Worm (Caenorhabditis elegans) whole organism, early embryonic: Measurements from ENCODE around the gene aqp-7.

ENCODE experiments used
- B0310.2 ChIP-seq: sonication (generic microtip); optimal IDR thresholded peaks from 2 replicates; lab custom pipeline; 2016; ENCODE audit warnings: mild to moderate bottlenecking, missing genetic modification characterization, missing compliant biosample characterization
- F13C5.2 ChIP-seq: sonication (generic microtip); optimal IDR thresholded peaks from 2 replicates; lab custom pipeline; 2017; ENCODE audit warnings: mild to moderate bottlenecking, missing genetic modification characterization, inconsistent platforms, missing compliant biosample characterization
- aly-1 ChIP-seq: sonication (generic microtip); optimal IDR thresholded peaks from 2 replicates; lab custom pipeline; 2016; ENCODE audit warnings: missing genetic modification characterization, missing compliant biosample characterization
- ama-1 ChIP-seq: fragments of 150-350 bp; optimal IDR thresholded peaks from 2 replicates; lab custom pipeline; 2014
- ceh-13 ChIP-seq: fragments of 200-800 bp; sonication (Bioruptor generic); optimal IDR thresholded peaks from 2 replicates; lab custom pipeline; 2018; ENCODE audit warnings: mild to moderate bottlenecking, missing genetic modification characterization, missing compliant biosample characterization
- ceh-36 ChIP-seq: sonication (generic microtip); optimal IDR thresholded peaks from 2 replicates; lab custom pipeline; 2016; ENCODE audit warnings: missing genetic modification characterization, inconsistent platforms, missing compliant biosample characterization
- ets-7 ChIP-seq: sonication (generic microtip); optimal IDR thresholded peaks from 2 replicates; lab custom pipeline; 2016; ENCODE audit warnings: missing genotype, missing genetic modification characterization, missing compliant biosample characterization
- flt-1 ChIP-seq: fragments of 200-800 bp; sonication (Bioruptor generic); IDR thresholded peaks from 2 replicates; pipeline ENCODE4 v1.3.6; 2022; ENCODE audit warnings: missing genetic modification characterization, missing compliant biosample characterization
- hmbx-1 ChIP-seq: sonication (generic microtip); optimal IDR thresholded peaks from 2 replicates; lab custom pipeline; 2016; ENCODE audit warnings: mild to moderate bottlenecking, missing genetic modification characterization, missing compliant biosample characterization
- hmg-4 ChIP-seq: fragments of 200-800 bp; sonication (Bioruptor generic); optimal IDR thresholded peaks from 2 replicates; lab custom pipeline; 2018; ENCODE audit warnings: mild to moderate bottlenecking, missing genetic modification characterization, missing compliant biosample characterization
- hnd-1 ChIP-seq: sonication (generic microtip); optimal IDR thresholded peaks from 2 replicates; lab custom pipeline; 2016; ENCODE audit warnings: missing genetic modification characterization, missing compliant biosample characterization
- pes-1 ChIP-seq: fragments of 200-800 bp; sonication (Bioruptor generic); IDR thresholded peaks from 2 replicates; pipeline ENCODE4 v1.3.6; 2022; ENCODE audit warnings: missing genetic modification reagents, missing genetic modification characterization, missing compliant biosample characterization
- scrt-1 ChIP-seq: fragments of 200-800 bp; sonication (Bioruptor generic); IDR thresholded peaks from 2 replicates; pipeline ENCODE4 v1.3.6; 2022; ENCODE audit warnings: missing genetic modification characterization, missing compliant biosample characterization
- sea-1 ChIP-seq: fragments of 200-800 bp; sonication (Bioruptor generic); conservative IDR thresholded peaks from 2 replicates; pipeline ENCODE4 v1.3.6; 2022; ENCODE audit warnings: missing genetic modification characterization, missing compliant biosample characterization
- tbx-11 ChIP-seq: fragments of 200-800 bp; sonication (Bioruptor generic); IDR thresholded peaks from 2 replicates; pipeline ENCODE4 v1.3.6; 2022; ENCODE audit warnings: missing genetic modification characterization, missing compliant biosample characterization
- tbx-37 ChIP-seq: fragments of 200-800 bp; sonication (Bioruptor generic); conservative IDR thresholded peaks from 2 replicates; pipeline ENCODE4 v1.3.6; 2022; ENCODE audit warnings: missing genetic modification reagents, missing genetic modification characterization, missing compliant biosample characterization
- tra-4 ChIP-seq: sonication (generic microtip); optimal IDR thresholded peaks from 2 replicates; lab custom pipeline; 2017; ENCODE audit warnings: missing genetic modification characterization, missing compliant biosample characterization

Gene aqp-7

DNA sequence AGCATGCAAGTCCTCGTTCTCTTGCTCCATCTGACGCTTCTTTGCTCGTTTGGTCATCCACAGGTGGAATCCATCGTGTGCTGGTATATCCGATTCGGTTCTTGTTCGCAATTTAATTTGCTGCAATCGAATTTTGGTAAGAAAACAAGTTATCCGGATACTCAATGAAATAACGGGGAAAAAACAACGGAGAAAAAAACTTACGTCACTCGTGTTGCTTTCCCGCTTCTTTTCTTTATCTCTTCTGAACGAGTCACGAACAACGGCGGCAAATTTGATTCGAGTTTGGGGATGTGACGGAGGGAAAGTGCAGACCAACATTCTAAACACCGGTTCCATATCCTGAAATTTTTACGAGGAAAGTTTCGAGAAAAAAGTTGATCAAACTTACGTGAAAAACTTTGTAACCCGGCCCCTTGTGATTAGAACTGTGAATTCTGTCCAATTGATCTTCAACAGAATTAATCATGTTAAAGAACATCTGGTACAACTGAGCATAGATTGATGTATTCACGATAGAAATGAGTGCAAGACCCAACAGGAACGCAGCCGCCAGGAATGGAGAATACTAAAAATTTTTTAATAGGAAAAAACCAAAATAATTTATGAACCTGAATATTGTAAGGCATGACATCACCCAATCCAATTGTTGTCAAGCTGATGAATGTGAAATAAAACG is 26.6 kb downstream of the aqp-7 start:
- TF ChIP-seq ceh-13 = no peak
- no peak for TF ChIP-seq B0310.2 (tag; lab: Kevin White, UChicago)

ce11 chrX:3054394-3054793 is 29.5 kb downstream of the aqp-7 start:
- TF ChIP-seq B0310.2 (tag; lab: Kevin White, UChicago) (no peak), tra-4 (tag; lab: Kevin White, UChicago) (no peak), tbx-37 (GFP tag; lab: Robert Waterston, UW) (no peak), flt-1 (no peak), ets-7 (no peak), scrt-1 (GFP tag; lab: Robert Waterston, UW) (no peak), ceh-13 (no peak)

DNA sequence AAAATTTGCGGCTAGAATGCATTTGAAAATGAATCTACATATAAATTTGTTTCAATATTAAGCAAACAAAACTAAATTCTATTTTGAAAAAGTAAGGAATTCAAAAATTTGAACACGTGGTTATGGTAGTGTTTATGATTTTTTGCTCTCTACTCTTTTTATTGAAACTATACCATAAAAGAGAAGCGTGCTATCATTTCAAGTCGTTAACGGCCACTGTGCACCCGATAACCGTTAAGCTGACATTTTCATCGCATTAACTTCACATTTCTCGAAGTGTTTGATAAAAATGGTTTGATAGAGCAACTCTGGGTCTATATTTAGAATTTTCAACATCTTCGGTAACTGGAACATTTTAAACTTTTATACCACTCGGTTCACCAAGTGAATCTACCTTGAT is 29.9 kb downstream of the aqp-7 start, which contains the start of gene twk-26:
Gene twk-26, minus strand, starts transcription at position 23 of the 400 bp plus-strand sequence.
- TF ChIP-seq ama-1 (lab: Kevin White, UChicago) = no peak
- TF ChIP-seq tbx-11 = no peak
- no peak for TF ChIP-seq ceh-36 (tag; lab: Kevin White, UChicago)
- no peak for TF ChIP-seq hmg-4 (GFP tag; lab: Kevin White, UChicago)
- TF ChIP-seq ets-7 = no peak
- TF ChIP-seq hnd-1 (tag; lab: Kevin White, UChicago) = no peak
- TF ChIP-seq hmbx-1 (tag; lab: Kevin White, UChicago) = no peak

DNA sequence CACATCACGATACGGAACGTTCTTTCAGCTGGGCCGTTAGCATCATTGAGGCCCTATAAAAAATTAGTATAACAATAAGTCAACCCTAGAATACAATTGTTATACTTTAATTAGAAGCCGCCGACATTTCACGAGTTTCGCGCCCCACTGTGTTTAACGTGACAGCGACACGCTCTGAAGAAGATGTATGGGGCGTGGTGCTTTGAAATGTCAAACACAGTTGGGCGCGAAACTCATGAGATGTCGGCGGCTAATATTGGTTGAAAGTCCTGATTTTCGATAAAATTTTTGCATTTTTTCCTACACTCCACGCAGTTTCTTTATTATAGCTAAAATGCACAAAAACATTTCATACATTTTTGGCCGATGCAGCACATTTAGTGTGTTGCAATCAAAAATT is 31.2 kb downstream of the aqp-7 start:
- TF ChIP-seq tbx-11 (no peak), tra-4 (tag; lab: Kevin White, UChicago) (no peak), sea-1 (GFP tag; lab: Robert Waterston, UW) (no peak), ama-1 (lab: Kevin White, UChicago) (no peak), ceh-13 (no peak), aly-1 (tag; lab: Kevin White, UChicago) (no peak), ceh-36 (tag; lab: Kevin White, UChicago) (no peak), B0310.2 (tag; lab: Kevin White, UChicago) (no peak), flt-1 (no peak), hnd-1 (tag; lab: Kevin White, UChicago) (no peak), pes-1 (no peak), ets-7 (no peak), scrt-1 (GFP tag; lab: Robert Waterston, UW) (no peak), tbx-37 (GFP tag; lab: Robert Waterston, UW) (no peak), F13C5.2 (no peak)

ce11 chrX:3057656-3058055 is 32.8 kb downstream of the aqp-7 start:
- TF ChIP-seq F13C5.2 (no peak), ceh-13 (no peak), ama-1 (lab: Kevin White, UChicago) (no peak), hnd-1 (tag; lab: Kevin White, UChicago) (no peak), sea-1 (GFP tag; lab: Robert Waterston, UW) (no peak), ceh-36 (tag; lab: Kevin White, UChicago) (no peak), hmbx-1 (tag; lab: Kevin White, UChicago) (no peak), flt-1 (no peak), aly-1 (tag; lab: Kevin White, UChicago) (no peak), hmg-4 (GFP tag; lab: Kevin White, UChicago) (no peak), scrt-1 (GFP tag; lab: Robert Waterston, UW) (no peak), pes-1 (no peak), B0310.2 (tag; lab: Kevin White, UChicago) (no peak), tbx-37 (GFP tag; lab: Robert Waterston, UW) (no peak), tbx-11 (no peak), ets-7 (no peak), tra-4 (tag; lab: Kevin White, UChicago) (no peak)

DNA sequence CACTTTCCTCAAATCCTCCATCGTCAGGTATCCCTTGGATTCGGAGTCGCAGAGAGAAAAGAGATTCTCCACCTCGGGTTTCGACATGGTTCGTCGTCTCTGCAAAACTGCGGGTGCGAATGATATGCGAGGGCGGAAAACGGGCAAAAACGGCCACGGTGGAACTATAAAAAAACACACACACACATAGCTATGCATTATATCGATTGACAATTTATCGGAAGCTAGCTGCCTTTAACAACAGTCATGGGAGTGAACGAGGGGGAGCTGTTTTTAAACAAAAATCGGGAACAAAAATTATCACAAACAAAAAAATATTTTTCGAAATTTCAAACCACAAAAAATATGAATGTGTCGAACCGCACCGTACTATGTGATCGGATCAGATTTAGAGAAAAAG is 34.4 kb downstream of the aqp-7 start, which contains the start of gene rsef-1:
Gene rsef-1, minus strand, starts transcription at position 101 of the 400 bp plus-strand sequence.
- TF ChIP-seq ceh-36 (tag; lab: Kevin White, UChicago) = no peak
- TF ChIP-seq tbx-11 = no peak
- TF ChIP-seq flt-1 = no peak
- TF ChIP-seq B0310.2 (tag; lab: Kevin White, UChicago) = no peak
- TF ChIP-seq scrt-1 (GFP tag; lab: Robert Waterston, UW) = no peak
- TF ChIP-seq ama-1 (lab: Kevin White, UChicago) = no peak
- no peak for TF ChIP-seq hnd-1 (tag; lab: Kevin White, UChicago)
- no peak for TF ChIP-seq tra-4 (tag; lab: Kevin White, UChicago)
- no peak for TF ChIP-seq F13C5.2
- no peak for TF ChIP-seq ets-7
- no peak for TF ChIP-seq ceh-13
- no peak for TF ChIP-seq hmg-4 (GFP tag; lab: Kevin White, UChicago)
- TF ChIP-seq sea-1 (GFP tag; lab: Robert Waterston, UW) = no peak
- no peak for TF ChIP-seq aly-1 (tag; lab: Kevin White, UChicago)
- no peak for TF ChIP-seq pes-1

DNA sequence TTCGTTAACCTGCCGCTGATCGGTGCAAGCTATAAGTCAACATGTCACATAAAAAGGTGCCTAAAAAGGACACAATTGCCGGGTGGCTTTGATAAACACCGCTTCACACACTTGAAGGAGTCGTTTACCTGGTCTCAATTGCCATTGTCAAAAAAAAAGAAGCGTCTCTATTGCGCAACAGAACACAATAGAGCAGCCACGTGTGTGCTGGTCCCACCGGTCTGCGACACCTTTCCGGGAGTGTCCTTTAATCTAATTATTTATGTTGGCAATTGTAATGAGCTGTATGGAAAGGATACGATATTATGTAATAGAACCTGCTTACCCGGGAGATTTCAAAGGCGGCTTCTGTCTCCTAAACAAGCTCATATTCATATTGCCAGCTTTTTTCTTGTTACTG is 36.8 kb downstream of the aqp-7 start:
- no peak for TF ChIP-seq hnd-1 (tag; lab: Kevin White, UChicago)
- TF ChIP-seq tra-4 (tag; lab: Kevin White, UChicago) = no peak
- TF ChIP-seq flt-1 = no peak
- TF ChIP-seq ama-1 (lab: Kevin White, UChicago) = no peak
- no peak for TF ChIP-seq sea-1 (GFP tag; lab: Robert Waterston, UW)
- TF ChIP-seq ets-7 = no peak
- no peak for TF ChIP-seq hmg-4 (GFP tag; lab: Kevin White, UChicago)
- no peak for TF ChIP-seq tbx-11
- TF ChIP-seq B0310.2 (tag; lab: Kevin White, UChicago) = no peak
- no peak for TF ChIP-seq pes-1
- TF ChIP-seq hmbx-1 (tag; lab: Kevin White, UChicago) = no peak
- TF ChIP-seq ceh-36 (tag; lab: Kevin White, UChicago) = no peak
- no peak for TF ChIP-seq aly-1 (tag; lab: Kevin White, UChicago)
- TF ChIP-seq tbx-37 (GFP tag; lab: Robert Waterston, UW) = no peak
- no peak for TF ChIP-seq ceh-13
- TF ChIP-seq F13C5.2 = no peak
- no peak for TF ChIP-seq scrt-1 (GFP tag; lab: Robert Waterston, UW)
